Fruit fly (Drosophila melanogaster) S2 (cell line): ENCODE data around the gene Ppt1.
A peak's percentile ranks its signal among the peaks of the same experiment; 100 is the strongest.

Source experiments
- CG8478 ChIP-seq: fragments of >200 bp; optimal IDR thresholded peaks from 2 replicates; lab custom pipeline; 2018
- CTCF ChIP-seq, 2 experiments: fragments of >200 bp; optimal IDR thresholded peaks; 2 replicates each; lab custom pipeline; 2018

The Ppt1 gene

dm6 chrX:8694823-8695492, 4.9 kb upstream of the Ppt1 start:
- TF ChIP-seq CTCF (optimal IDR thresholded peaks at IDR 0.05; lab: Kevin White, UChicago) (no peak), CG8478 (no peak)

- no peak for TF ChIP-seq CTCF (optimal IDR thresholded peaks at IDR 0.05; lab: Kevin White, UChicago)
- no peak for TF ChIP-seq CG8478
These were observed 4.2 kb upstream of the Ppt1 start for dm6 chrX:8694066-8694822.

dm6 chrX:8693520-8693919, 3.5 kb upstream of the Ppt1 start, which contains the start of gene CG11294:
Gene CG11294 (minus strand): TSS chrX:8693620.
- TF ChIP-seq CG8478 (no peak), CTCF (optimal IDR thresholded peaks at IDR 0.05; lab: Kevin White, UChicago) (no peak)

dm6 chrX:8685394-8685793, 4.6 kb downstream of the Ppt1 start:
- TF ChIP-seq CG8478 (no peak), CTCF (optimal IDR thresholded peaks at IDR 0.05; lab: Kevin White, UChicago) (no peak)

dm6 chrX:8681822-8682632, 8.0 kb downstream of the Ppt1 start:
- peak; percentile 59 to 74 for TF ChIP-seq CTCF (optimal IDR thresholded peaks at IDR 0.05; lab: Kevin White, UChicago)
- TF ChIP-seq CG8478 = no peak

dm6 chrX:8681189-8681821, 8.7 kb downstream of the Ppt1 start, which contains the start of gene CAH3:
Gene CAH3 (plus strand): TSS chrX:8681252.
- TF ChIP-seq CTCF (optimal IDR thresholded peaks at IDR 0.05; lab: Kevin White, UChicago) (no peak), CG8478 (no peak)

- TF ChIP-seq CTCF (optimal IDR thresholded peaks at IDR 0.05; lab: Kevin White, UChicago) (no peak), CG8478 (no peak)
These were observed 12.6 kb downstream of the Ppt1 start for dm6 chrX:8677434-8677833.

- peak; percentile 98 to 99 for TF ChIP-seq CTCF (optimal IDR thresholded peaks at IDR 0.05; lab: Kevin White, UChicago)
- no peak for TF ChIP-seq CG8478
These were observed 13.3 kb downstream of the Ppt1 start, which contains the start of gene Rubicon for dm6 chrX:8676631-8677224. Gene Rubicon (plus strand): TSS chrX:8677063.

dm6 chrX:8671348-8672298, 18.4 kb downstream of the Ppt1 start:
- TF ChIP-seq CTCF (optimal IDR thresholded peaks at IDR 0.05; lab: Kevin White, UChicago) (no peak), CG8478 (no peak)

- TF ChIP-seq CTCF (optimal IDR thresholded peaks at IDR 0.05; lab: Kevin White, UChicago) = no peak
- no peak for TF ChIP-seq CG8478
These were observed 20.6 kb downstream of the Ppt1 start for dm6 chrX:8669434-8669833.

dm6 chrX:8667709-8668108, 22.3 kb downstream of the Ppt1 start:
- TF ChIP-seq CG8478 (no peak), CTCF (optimal IDR thresholded peaks at IDR 0.05; lab: Kevin White, UChicago) (no peak)

- TF ChIP-seq CG8478 = no peak
- no peak for TF ChIP-seq CTCF (optimal IDR thresholded peaks at IDR 0.05; lab: Kevin White, UChicago)
These were observed 23.0 kb downstream of the Ppt1 start for dm6 chrX:8667070-8667469.

- TF ChIP-seq CTCF (optimal IDR thresholded peaks at IDR 0.05; lab: Kevin White, UChicago) (no peak), CG8478 (no peak)
These were observed 24.3 kb downstream of the Ppt1 start for dm6 chrX:8665576-8666297.
